Fruit fly (Drosophila melanogaster) whole organism, embryonic: ENCODE measurements around the gene CG31178.

ENCODE experiments used
- Aef1 ChIP-seq: fragments of 200-800 bp; sonication (Bioruptor generic); IDR thresholded peaks from 3 replicates; pipeline ENCODE4 v1.3.6; 2022; ENCODE audit warnings: missing biosample characterization, missing genetic modification characterization
- Antp ChIP-seq: fragments of 200-800 bp; sonication (Bioruptor generic); optimal IDR thresholded peaks from 3 replicates; lab custom pipeline; 2016; ENCODE audit warnings: missing biosample characterization, missing genetic modification characterization
- Asciz ChIP-seq: fragments of 200-800 bp; sonication (Bioruptor generic); optimal IDR thresholded peaks from 2 replicates; lab custom pipeline; 2017; ENCODE audit warnings: missing biosample characterization, mild to moderate bottlenecking, missing genetic modification characterization, missing genetic modification reagents
- CG10543 ChIP-seq: fragments of 200-800 bp; sonication (Bioruptor generic); optimal IDR thresholded peaks from 3 replicates; lab custom pipeline; 2017; ENCODE audit warnings: missing biosample characterization, mild to moderate bottlenecking, missing genetic modification characterization, moderate library complexity
- CG10565 ChIP-seq: fragments of 200-800 bp; sonication (Bioruptor generic); optimal IDR thresholded peaks from 3 replicates; lab custom pipeline; 2016; ENCODE audit warnings: missing biosample characterization, mild to moderate bottlenecking, missing genetic modification characterization
- CG10979 ChIP-seq: fragments of 200-800 bp; sonication (Bioruptor generic); optimal IDR thresholded peaks from 2 replicates; lab custom pipeline; 2018; ENCODE audit warnings: missing biosample characterization, mild to moderate bottlenecking, missing genetic modification characterization, moderate library complexity
- CG11696 ChIP-seq: fragments of 200-800 bp; sonication (Bioruptor generic); IDR thresholded peaks from 2 replicates; pipeline ENCODE4 v1.3.6; 2022; ENCODE audit warnings: missing biosample characterization, missing genetic modification characterization
- CG12104 ChIP-seq: fragments of 200-800 bp; sonication (Bioruptor generic); optimal IDR thresholded peaks from 3 replicates; lab custom pipeline; 2016; ENCODE audit warnings: missing biosample characterization, missing genetic modification characterization
- CG12659 ChIP-seq: fragments of 200-800 bp; sonication (Bioruptor generic); optimal IDR thresholded peaks from 3 replicates; lab custom pipeline; 2017; ENCODE audit warnings: mild to moderate bottlenecking, missing biosample characterization, missing genetic modification reagents, missing genetic modification characterization
- CG1603 ChIP-seq: fragments of 200-800 bp; sonication (Bioruptor generic); optimal IDR thresholded peaks from 2 replicates; lab custom pipeline; 2019; ENCODE audit warnings: missing biosample characterization, mild to moderate bottlenecking, missing genetic modification characterization, moderate library complexity
- CG17802 ChIP-seq: fragments of 200-800 bp; sonication (Bioruptor generic); optimal IDR thresholded peaks from 2 replicates; lab custom pipeline; 2018; ENCODE audit warnings: missing biosample characterization, mild to moderate bottlenecking, missing genetic modification characterization, moderate library complexity
- CG18764 ChIP-seq: fragments of 200-800 bp; sonication (Bioruptor generic); optimal IDR thresholded peaks from 3 replicates; lab custom pipeline; 2016; ENCODE audit warnings: missing biosample characterization, missing genetic modification characterization
- CG2678 ChIP-seq: fragments of 200-800 bp; sonication (Bioruptor generic); optimal IDR thresholded peaks from 3 replicates; lab custom pipeline; 2019; ENCODE audit warnings: missing biosample characterization, mild to moderate bottlenecking, missing genetic modification characterization, moderate library complexity
- CG4617 ChIP-seq: fragments of 200-800 bp; sonication (Bioruptor generic); optimal IDR thresholded peaks from 3 replicates; lab custom pipeline; 2016; ENCODE audit warnings: missing biosample characterization, missing genetic modification characterization, borderline replicate concordance
- CG4707 ChIP-seq: fragments of 200-800 bp; sonication (Bioruptor generic); optimal IDR thresholded peaks from 2 replicates; lab custom pipeline; 2018; ENCODE audit warnings: missing biosample characterization, mild to moderate bottlenecking, missing genetic modification characterization, moderate library complexity
- CG7357 ChIP-seq: fragments of 200-800 bp; sonication (Bioruptor generic); IDR thresholded peaks from 3 replicates; pipeline ENCODE4 v1.3.6; 2022; ENCODE audit warnings: missing biosample characterization, missing genetic modification characterization
- CG7745 ChIP-seq: fragments of 200-800 bp; sonication (Bioruptor generic); optimal IDR thresholded peaks from 2 replicates; lab custom pipeline; 2018; ENCODE audit warnings: missing biosample characterization, mild to moderate bottlenecking, missing genetic modification characterization, moderate library complexity
- CG7963 ChIP-seq: fragments of 200-800 bp; sonication (Bioruptor generic); IDR thresholded peaks from 3 replicates; pipeline ENCODE4 v1.3.6; 2022; ENCODE audit warnings: missing biosample characterization, missing genetic modification characterization; ENCODE audit not compliant: partially characterized antibody
- CG8944 ChIP-seq: fragments of 200-800 bp; sonication (Bioruptor generic); optimal IDR thresholded peaks from 3 replicates; lab custom pipeline; 2016; ENCODE audit warnings: missing biosample characterization, missing genetic modification characterization
- CG9437 ChIP-seq: fragments of 200-800 bp; sonication (Bioruptor generic); optimal IDR thresholded peaks from 2 replicates; lab custom pipeline; 2018; ENCODE audit warnings: missing biosample characterization, mild to moderate bottlenecking, missing genetic modification characterization
- Doc2 ChIP-seq: fragments of 200-800 bp; sonication (Bioruptor generic); IDR thresholded peaks from 2 replicates; pipeline ENCODE4 v1.3.6; 2022; ENCODE audit warnings: missing biosample characterization, missing genetic modification characterization
- Ets65A ChIP-seq: fragments of 200-800 bp; sonication (Bioruptor generic); peaks from one replicate; lab custom pipeline; 2016; ENCODE audit warnings: missing biosample characterization, missing genetic modification characterization
- Fer3 ChIP-seq: fragments of 200-800 bp; sonication (Bioruptor generic); optimal IDR thresholded peaks from 2 replicates; lab custom pipeline; 2018; ENCODE audit warnings: missing biosample characterization, mild to moderate bottlenecking, missing genetic modification characterization, moderate library complexity
- Gsc ChIP-seq: fragments of 200-800 bp; sonication (Bioruptor generic); IDR thresholded peaks from 2 replicates; pipeline ENCODE4 v1.3.6; 2022; ENCODE audit warnings: missing biosample characterization, missing genetic modification characterization
- Neu2 ChIP-seq: fragments of 200-800 bp; sonication (Bioruptor generic); optimal IDR thresholded peaks from 3 replicates; lab custom pipeline; 2016; ENCODE audit warnings: missing biosample characterization, missing genetic modification characterization, borderline replicate concordance
- Nf-YC ChIP-seq: fragments of 200-800 bp; optimal IDR thresholded peaks from 3 replicates; lab custom pipeline; 2019; ENCODE audit warnings: missing biosample characterization, mild to moderate bottlenecking, missing genetic modification characterization, moderate library complexity
- Pdp1 ChIP-seq, 2 experiments: fragments of 200-800 bp; sonication (Bioruptor generic); optimal IDR thresholded peaks; 3 replicates each; lab custom pipeline; 2016; ENCODE audit warnings: missing biosample characterization in 2 of 2, missing genetic modification characterization in 2 of 2, mild to moderate bottlenecking in 1 of 2, moderate library complexity in 1 of 2
- Sox100B ChIP-seq: fragments of 200-800 bp; sonication (Bioruptor generic); optimal IDR thresholded peaks from 3 replicates; lab custom pipeline; 2018; ENCODE audit warnings: missing biosample characterization, mild to moderate bottlenecking, missing genetic modification characterization
- Taf1 ChIP-seq: fragments of 200-800 bp; sonication (Bioruptor generic); IDR thresholded peaks from 2 replicates; pipeline ENCODE4 v1.3.6; 2022; ENCODE audit warnings: missing biosample characterization, missing genetic modification characterization
- aop ChIP-seq: fragments of 200-800 bp; sonication (Bioruptor generic); IDR thresholded peaks from 2 replicates; pipeline ENCODE4 v1.3.6; 2022; ENCODE audit warnings: missing biosample characterization, missing genetic modification characterization
- danr ChIP-seq: fragments of 200-800 bp; sonication (Bioruptor generic); IDR thresholded peaks from 2 replicates; pipeline ENCODE4 v1.3.6; 2022; ENCODE audit warnings: missing biosample characterization, missing genetic modification characterization
- disco-r ChIP-seq: fragments of 200-800 bp; sonication (Bioruptor generic); optimal IDR thresholded peaks from 2 replicates; lab custom pipeline; 2016; ENCODE audit warnings: missing biosample characterization, missing genetic modification characterization
- dm ChIP-seq: fragments of 200-800 bp; sonication (Bioruptor generic); optimal IDR thresholded peaks from 3 replicates; lab custom pipeline; 2016; ENCODE audit warnings: missing biosample characterization, missing genetic modification characterization
- gce ChIP-seq: fragments of 200-800 bp; sonication (Bioruptor generic); IDR thresholded peaks from 3 replicates; pipeline ENCODE4 v1.3.6; 2022; ENCODE audit warnings: missing biosample characterization, missing genetic modification characterization
- gsb-n ChIP-seq: fragments of 200-800 bp; sonication (Bioruptor generic); optimal IDR thresholded peaks from 3 replicates; lab custom pipeline; 2018; ENCODE audit warnings: missing biosample characterization, mild to moderate bottlenecking, missing genetic modification characterization
- ham ChIP-seq: fragments of 200-800 bp; sonication (Bioruptor generic); IDR thresholded peaks from 2 replicates; pipeline ENCODE4 v1.3.6; 2022; ENCODE audit warnings: missing biosample characterization, missing genetic modification characterization
- her ChIP-seq: fragments of 200-800 bp; sonication (Bioruptor generic); optimal IDR thresholded peaks from 2 replicates; lab custom pipeline; 2016; ENCODE audit warnings: missing biosample characterization, missing genetic modification characterization
- ind ChIP-seq: fragments of 200-800 bp; sonication (Bioruptor generic); optimal IDR thresholded peaks from 3 replicates; lab custom pipeline; 2016; ENCODE audit warnings: missing biosample characterization, missing genetic modification characterization
- inv ChIP-seq: fragments of 200-800 bp; sonication (Bioruptor generic); IDR thresholded peaks from 2 replicates; pipeline ENCODE4 v1.3.6; 2022; ENCODE audit warnings: missing biosample characterization, missing genetic modification characterization; ENCODE audit not compliant: partially characterized antibody
- pb ChIP-seq: fragments of 200-800 bp; sonication (Bioruptor generic); optimal IDR thresholded peaks from 3 replicates; lab custom pipeline; 2016; ENCODE audit warnings: missing biosample characterization, missing genetic modification characterization
- peb ChIP-seq: fragments of 200-800 bp; sonication (Bioruptor generic); IDR thresholded peaks from 2 replicates; pipeline ENCODE4 v1.3.6; 2022; ENCODE audit warnings: missing biosample characterization, missing genetic modification characterization
- salm ChIP-seq: fragments of 200-800 bp; sonication (Bioruptor generic); optimal IDR thresholded peaks from 2 replicates; lab custom pipeline; 2018; ENCODE audit warnings: missing biosample characterization, mild to moderate bottlenecking, missing genetic modification characterization
- sc ChIP-seq, 3 experiments: fragments of >200 bp in 2 of 3; fragments of 200-800 bp in 1 of 3; sonication (Bioruptor generic) in 1 of 3; optimal IDR thresholded peaks; 2 replicates in 2 of 3; 3 replicates in 1 of 3; lab custom pipeline; 2017; ENCODE audit warnings: mild to moderate bottlenecking in 1 of 3, missing biosample characterization in 1 of 3, missing genetic modification characterization in 1 of 3, missing genetic modification reagents in 1 of 3
- slou ChIP-seq: fragments of 200-800 bp; sonication (Bioruptor generic); optimal IDR thresholded peaks from 3 replicates; lab custom pipeline; 2016; ENCODE audit warnings: missing biosample characterization, missing genetic modification characterization
- stwl ChIP-seq: fragments of 200-800 bp; sonication (Bioruptor generic); optimal IDR thresholded peaks from 3 replicates; lab custom pipeline; 2018; ENCODE audit warnings: missing biosample characterization, mild to moderate bottlenecking, missing genetic modification characterization, moderate library complexity
- sug ChIP-seq: fragments of 200-800 bp; optimal IDR thresholded peaks from 2 replicates; lab custom pipeline; 2019; ENCODE audit warnings: missing biosample characterization, mild to moderate bottlenecking, missing genetic modification characterization, moderate library complexity
- tx ChIP-seq: fragments of 200-800 bp; sonication (Bioruptor generic); optimal IDR thresholded peaks from 2 replicates; lab custom pipeline; 2016; ENCODE audit warnings: missing biosample characterization, missing genetic modification characterization
- wek ChIP-seq: fragments of 200-800 bp; sonication (Bioruptor generic); optimal IDR thresholded peaks from 3 replicates; lab custom pipeline; 2018; ENCODE audit warnings: missing biosample characterization, mild to moderate bottlenecking, missing genetic modification characterization, moderate library complexity
- zfh1 ChIP-seq: fragments of 200-800 bp; sonication (Bioruptor generic); IDR thresholded peaks from 3 replicates; pipeline ENCODE4 v1.3.6; 2022; ENCODE audit warnings: missing biosample characterization, missing genetic modification characterization

Gene CG31178

dm6 chr3R:21888696-21889602, 15.4 kb downstream of the CG31178 start, which contains the start of gene CG43844 (continued):
- TF ChIP-seq CG4617 (GFP tag; lab: Kevin White, UChicago) (no peak), slou (GFP tag; lab: Kevin White, UChicago) (no peak), sc (optimal IDR thresholded peaks at IDR 0.05; lab: Kevin White, UChicago) (no peak), sc (GFP tag; optimal IDR thresholded peaks at IDR 0.05; lab: Kevin White, UChicago) (no peak), pb (GFP tag; lab: Kevin White, UChicago) (no peak), wek (GFP tag; lab: Kevin White, UChicago) (no peak), aop (GFP tag; lab: Robert Waterston, UW) (no peak), CG18764 (GFP tag; lab: Kevin White, UChicago) (no peak), CG1603 (peak; percentile 12), CG10543 (GFP tag; lab: Kevin White, UChicago) (no peak), disco-r (no peak), peb (GFP tag; lab: Robert Waterston, UW) (no peak), danr (no peak), Taf1 (no peak), CG7357 (GFP tag; lab: Robert Waterston, UW) (no peak), gsb-n (tag; lab: Kevin White, UChicago) (no peak), sug (tag; lab: Kevin White, UChicago) (no peak), CG12104 (GFP tag; lab: Kevin White, UChicago) (no peak), zfh1 (GFP tag; lab: Robert Waterston, UW) (no peak), salm (tag; lab: Kevin White, UChicago) (no peak), CG7963 (GFP tag; lab: Robert Waterston, UW) (peak; percentile 34; the same call in 1 of the 3 replicates), Neu2 (GFP tag; lab: Kevin White, UChicago) (no peak), CG11696 (GFP tag; lab: Robert Waterston, UW) (no peak), Ets65A (GFP tag; lab: Kevin White, UChicago) (peak; percentile 60), CG10565 (GFP tag; lab: Kevin White, UChicago) (no peak), Gsc (GFP tag; lab: Robert Waterston, UW) (no peak), Nf-YC (no peak), Doc2 (GFP tag; lab: Robert Waterston, UW) (no peak), Antp (GFP tag; lab: Kevin White, UChicago) (no peak), CG9437 (GFP tag; lab: Kevin White, UChicago) (no peak), stwl (tag; lab: Kevin White, UChicago) (peak; percentile 76), Fer3 (no peak), dm (GFP tag; lab: Kevin White, UChicago) (no peak), CG10979 (no peak), tx (no peak), ham (GFP tag; lab: Robert Waterston, UW) (no peak), inv (GFP tag; lab: Robert Waterston, UW) (peak; percentile 52; the same call in 1 of the 2 replicates), CG17802 (tag; lab: Kevin White, UChicago) (no peak), CG8944 (GFP tag; lab: Kevin White, UChicago) (no peak), Sox100B (GFP tag; lab: Kevin White, UChicago) (no peak), gce (GFP tag; lab: Robert Waterston, UW) (no peak), ind (GFP tag; lab: Kevin White, UChicago) (no peak), CG2678 (no peak), CG7745 (tag; lab: Kevin White, UChicago) (no peak), CG4707 (GFP tag; lab: Kevin White, UChicago) (no peak), CG12659 (no peak), her (GFP tag; lab: Kevin White, UChicago) (no peak), Pdp1 (GFP tag; optimal IDR thresholded peaks at IDR 0.05; lab: Kevin White, UChicago) (peak in 1 of 2 experiments; percentile 21), Aef1 (no peak), Asciz (GFP tag; lab: Kevin White, UChicago) (no peak)
